Fruit fly (Drosophila melanogaster) whole organism, embryonic: Measurements from ENCODE around the gene tbrd-1.

Experiments used
- Adf1 ChIP-seq: fragments of 200-800 bp; sonication (Bioruptor generic); IDR thresholded peaks from 2 replicates; pipeline ENCODE4 v1.3.6; 2022; ENCODE audit warnings: missing biosample characterization, missing genetic modification characterization
- B-H2 ChIP-seq: fragments of 200-800 bp; sonication (Bioruptor generic); optimal IDR thresholded peaks from 2 replicates; lab custom pipeline; 2018; ENCODE audit warnings: missing biosample characterization, mild to moderate bottlenecking, missing genetic modification characterization
- CG1024 ChIP-seq: fragments of 200-800 bp; sonication (Bioruptor generic); IDR thresholded peaks from 2 replicates; pipeline ENCODE4 v1.3.6; 2022; ENCODE audit warnings: missing biosample characterization, missing genetic modification characterization
- CG12104 ChIP-seq: fragments of 200-800 bp; sonication (Bioruptor generic); optimal IDR thresholded peaks from 3 replicates; lab custom pipeline; 2016; ENCODE audit warnings: missing biosample characterization, missing genetic modification characterization
- CG1233 ChIP-seq: fragments of 200-800 bp; sonication (Bioruptor generic); optimal IDR thresholded peaks from 4 replicates; lab custom pipeline; 2018; ENCODE audit warnings: missing biosample characterization, mild to moderate bottlenecking, missing genetic modification characterization
- CG12391 ChIP-seq: fragments of 200-800 bp; sonication (Bioruptor generic); optimal IDR thresholded peaks from 3 replicates; lab custom pipeline; 2018; ENCODE audit warnings: missing biosample characterization, mild to moderate bottlenecking, missing genetic modification characterization, moderate library complexity
- CG13894 ChIP-seq: fragments of 200-800 bp; sonication (Bioruptor generic); optimal IDR thresholded peaks from 3 replicates; lab custom pipeline; 2018; ENCODE audit warnings: missing biosample characterization, mild to moderate bottlenecking, missing genetic modification characterization, moderate library complexity
- CG16863 ChIP-seq: fragments of 200-800 bp; sonication (Bioruptor generic); optimal IDR thresholded peaks from 3 replicates; lab custom pipeline; 2016; ENCODE audit warnings: missing biosample characterization, missing genetic modification characterization
- CG18011 ChIP-seq: fragments of 200-800 bp; sonication (Bioruptor generic); optimal IDR thresholded peaks from 2 replicates; lab custom pipeline; 2017; ENCODE audit warnings: missing biosample characterization, missing genetic modification characterization, mild to moderate bottlenecking, moderate library complexity, missing genotype
- CG2116 ChIP-seq: fragments of 200-800 bp; sonication (Bioruptor generic); optimal IDR thresholded peaks from 3 replicates; lab custom pipeline; 2018; ENCODE audit warnings: missing biosample characterization, mild to moderate bottlenecking, missing genetic modification characterization
- CG34224 ChIP-seq: fragments of 200-800 bp; sonication (Bioruptor generic); IDR thresholded peaks from 3 replicates; pipeline ENCODE4 v1.3.6; 2022; ENCODE audit warnings: missing biosample characterization, missing genetic modification characterization; ENCODE audit not compliant: partially characterized antibody
- CG4820 ChIP-seq: fragments of 200-800 bp; sonication (Bioruptor generic); optimal IDR thresholded peaks from 3 replicates; lab custom pipeline; 2016; ENCODE audit warnings: missing biosample characterization, missing genetic modification characterization
- CG5245 ChIP-seq: fragments of 200-800 bp; sonication (Bioruptor generic); optimal IDR thresholded peaks from 3 replicates; lab custom pipeline; 2016; ENCODE audit warnings: missing biosample characterization, missing genetic modification characterization
- CG8765 ChIP-seq: fragments of 200-800 bp; sonication (Bioruptor generic); IDR thresholded peaks from 2 replicates; pipeline ENCODE4 v1.3.6; 2022; ENCODE audit warnings: missing biosample characterization, missing genetic modification characterization
- CG9609 ChIP-seq: fragments of 200-800 bp; sonication (Bioruptor generic); optimal IDR thresholded peaks from 3 replicates; lab custom pipeline; 2016; ENCODE audit warnings: missing biosample characterization, missing genetic modification characterization
- CG9817 ChIP-seq: fragments of 200-800 bp; sonication (Bioruptor generic); optimal IDR thresholded peaks from 2 replicates; lab custom pipeline; 2018; ENCODE audit warnings: missing biosample characterization, mild to moderate bottlenecking, missing genetic modification characterization, moderate library complexity
- CG9932 ChIP-seq: fragments of 200-800 bp; sonication (Bioruptor generic); IDR thresholded peaks from 2 replicates; pipeline ENCODE4 v1.3.6; 2022; ENCODE audit warnings: missing biosample characterization, missing genetic modification characterization
- CkIIα-i1 ChIP-seq: fragments of 200-800 bp; sonication (Bioruptor generic); IDR thresholded peaks from 2 replicates; pipeline ENCODE4 v1.3.6; 2022; ENCODE audit warnings: missing biosample characterization, missing genetic modification characterization
- ERR ChIP-seq: fragments of 200-800 bp; sonication (Bioruptor generic); optimal IDR thresholded peaks from 2 replicates; lab custom pipeline; 2016; ENCODE audit warnings: missing biosample characterization, missing genetic modification characterization
- Fer3 ChIP-seq: fragments of 200-800 bp; sonication (Bioruptor generic); optimal IDR thresholded peaks from 2 replicates; lab custom pipeline; 2018; ENCODE audit warnings: missing biosample characterization, mild to moderate bottlenecking, missing genetic modification characterization, moderate library complexity
- H2.0 ChIP-seq: fragments of 200-800 bp; sonication (Bioruptor generic); IDR thresholded peaks from 2 replicates; pipeline ENCODE4 v1.3.6; 2022; ENCODE audit warnings: missing biosample characterization, missing genetic modification characterization
- Hmx ChIP-seq: fragments of 200-800 bp; sonication (Bioruptor generic); optimal IDR thresholded peaks from 2 replicates; lab custom pipeline; 2016; ENCODE audit warnings: missing biosample characterization, missing genetic modification characterization
- Hsf ChIP-seq: fragments of 200-800 bp; sonication (Bioruptor generic); optimal IDR thresholded peaks from 3 replicates; lab custom pipeline; 2016; ENCODE audit warnings: missing biosample characterization, missing genetic modification characterization
- Jarid2 ChIP-seq: fragments of 200-800 bp; sonication (Bioruptor generic); optimal IDR thresholded peaks from 3 replicates; lab custom pipeline; 2017; ENCODE audit warnings: mild to moderate bottlenecking, missing biosample characterization, missing genetic modification reagents, missing genetic modification characterization
- Lim3 ChIP-seq: fragments of 200-800 bp; sonication (Bioruptor generic); IDR thresholded peaks from 2 replicates; pipeline ENCODE4 v1.3.6; 2022; ENCODE audit warnings: missing biosample characterization, missing genetic modification characterization
- MBD-R2 ChIP-seq: fragments of 200-800 bp; sonication (Bioruptor generic); IDR thresholded peaks from 2 replicates; pipeline ENCODE4 v1.3.6; 2022; ENCODE audit warnings: missing biosample characterization, missing genetic modification characterization
- Myb ChIP-seq: fragments of 200-800 bp; sonication (Bioruptor generic); optimal IDR thresholded peaks from 2 replicates; lab custom pipeline; 2016; ENCODE audit warnings: missing biosample characterization, missing genetic modification characterization
- Neu2 ChIP-seq: fragments of 200-800 bp; sonication (Bioruptor generic); optimal IDR thresholded peaks from 3 replicates; lab custom pipeline; 2016; ENCODE audit warnings: missing biosample characterization, missing genetic modification characterization, borderline replicate concordance
- Oaz ChIP-seq: fragments of 200-800 bp; sonication (Bioruptor generic); IDR thresholded peaks from 2 replicates; pipeline ENCODE4 v1.3.6; 2022; ENCODE audit warnings: missing biosample characterization, missing genetic modification characterization
- Poxn ChIP-seq: fragments of 200-800 bp; sonication (Bioruptor generic); IDR thresholded peaks from 2 replicates; pipeline ENCODE4 v1.3.6; 2022; ENCODE audit warnings: missing biosample characterization, missing genetic modification characterization
- Side ChIP-seq: fragments of 200-800 bp; sonication (Bioruptor generic); optimal IDR thresholded peaks from 2 replicates; lab custom pipeline; 2016; ENCODE audit warnings: missing biosample characterization, missing genetic modification characterization
- Sry-δ ChIP-seq: fragments of 200-800 bp; sonication (Bioruptor generic); optimal IDR thresholded peaks from 2 replicates; lab custom pipeline; 2016; ENCODE audit warnings: missing biosample characterization, missing genetic modification characterization
- az2 ChIP-seq: fragments of 200-800 bp; sonication (Bioruptor generic); optimal IDR thresholded peaks from 3 replicates; lab custom pipeline; 2016; ENCODE audit warnings: missing biosample characterization, missing genetic modification characterization
- bbx ChIP-seq: fragments of 200-800 bp; sonication (Bioruptor generic); IDR thresholded peaks from 2 replicates; pipeline ENCODE4 v1.3.6; 2022; ENCODE audit warnings: missing biosample characterization, missing genetic modification characterization; ENCODE audit not compliant: partially characterized antibody
- ci ChIP-seq: fragments of 200-800 bp; sonication (Bioruptor generic); IDR thresholded peaks from 3 replicates; pipeline ENCODE4 v1.3.6; 2022; ENCODE audit warnings: missing biosample characterization, missing genetic modification characterization
- dm ChIP-seq: fragments of 200-800 bp; sonication (Bioruptor generic); optimal IDR thresholded peaks from 3 replicates; lab custom pipeline; 2016; ENCODE audit warnings: missing biosample characterization, missing genetic modification characterization
- ems ChIP-seq: fragments of 200-800 bp; sonication (Bioruptor generic); optimal IDR thresholded peaks from 3 replicates; lab custom pipeline; 2016; ENCODE audit warnings: missing biosample characterization, missing genetic modification characterization
- fd96Cb ChIP-seq: fragments of 200-800 bp; sonication (Bioruptor generic); optimal IDR thresholded peaks from 2 replicates; lab custom pipeline; 2018; ENCODE audit warnings: missing biosample characterization, mild to moderate bottlenecking, missing genetic modification characterization, moderate library complexity
- fu2 ChIP-seq: fragments of 200-800 bp; sonication (Bioruptor generic); optimal IDR thresholded peaks from 2 replicates; lab custom pipeline; 2016; ENCODE audit warnings: missing biosample characterization, missing genetic modification characterization
- hkb ChIP-seq, 2 experiments: fragments of 200-800 bp in 1 of 2; fragments of >200 bp in 1 of 2; sonication (Bioruptor generic) in 1 of 2; IDR thresholded peaks in 1 of 2; optimal IDR thresholded peaks in 1 of 2; 2 replicates each; pipeline versions ENCODE4 v1.3.6 to Lab custom; 2017 to 2022; ENCODE audit warnings: missing biosample characterization in 1 of 2, missing genetic modification characterization in 1 of 2
- jing ChIP-seq: fragments of 200-800 bp; sonication (Bioruptor generic); optimal IDR thresholded peaks from 2 replicates; lab custom pipeline; 2018; ENCODE audit warnings: missing biosample characterization, mild to moderate bottlenecking, missing genetic modification characterization
- kni ChIP-seq: fragments of 200-800 bp; sonication (Bioruptor generic); optimal IDR thresholded peaks from 3 replicates; lab custom pipeline; 2017; ENCODE audit warnings: mild to moderate bottlenecking, missing biosample characterization, missing genetic modification reagents, missing genetic modification characterization
- lab ChIP-seq: fragments of 200-800 bp; sonication (Bioruptor generic); optimal IDR thresholded peaks from 3 replicates; lab custom pipeline; 2017; ENCODE audit warnings: missing biosample characterization, missing genetic modification characterization, mild to moderate bottlenecking, moderate library complexity, missing genetic modification reagents
- nom ChIP-seq: fragments of 200-800 bp; sonication (Bioruptor generic); optimal IDR thresholded peaks from 2 replicates; lab custom pipeline; 2017; ENCODE audit warnings: missing biosample characterization, missing genetic modification characterization, mild to moderate bottlenecking, moderate library complexity, missing genetic modification reagents
- salm ChIP-seq: fragments of 200-800 bp; sonication (Bioruptor generic); optimal IDR thresholded peaks from 2 replicates; lab custom pipeline; 2018; ENCODE audit warnings: missing biosample characterization, mild to moderate bottlenecking, missing genetic modification characterization
- so ChIP-seq: fragments of 200-800 bp; sonication (Bioruptor generic); IDR thresholded peaks from 3 replicates; pipeline ENCODE4 v1.3.6; 2022; ENCODE audit warnings: missing biosample characterization, missing genetic modification characterization
- sug ChIP-seq: fragments of 200-800 bp; optimal IDR thresholded peaks from 2 replicates; lab custom pipeline; 2019; ENCODE audit warnings: missing biosample characterization, mild to moderate bottlenecking, missing genetic modification characterization, moderate library complexity
- tgo ChIP-seq: fragments of 200-800 bp; sonication (Bioruptor generic); IDR thresholded peaks from 3 replicates; pipeline ENCODE4 v1.3.6; 2022; ENCODE audit warnings: missing biosample characterization, missing genetic modification characterization
- tin ChIP-seq: fragments of 200-800 bp; sonication (Bioruptor generic); optimal IDR thresholded peaks from 3 replicates; lab custom pipeline; 2016; ENCODE audit warnings: missing biosample characterization, missing genetic modification characterization
- wor ChIP-seq: fragments of 200-800 bp; sonication (Bioruptor generic); IDR thresholded peaks from 2 replicates; pipeline ENCODE4 v1.3.6; 2022; ENCODE audit warnings: missing biosample characterization, missing genetic modification characterization
- zf30C ChIP-seq: fragments of 200-800 bp; sonication (Bioruptor generic); optimal IDR thresholded peaks from 3 replicates; lab custom pipeline; 2018; ENCODE audit warnings: missing biosample characterization, mild to moderate bottlenecking, missing genetic modification characterization
- zfh2 ChIP-seq: fragments of 200-800 bp; sonication (Bioruptor generic); optimal IDR thresholded peaks from 2 replicates; lab custom pipeline; 2016; ENCODE audit warnings: missing biosample characterization, missing genetic modification characterization

tbrd-1 gene

dm6 chr3R:23890886-23891285, 2.5 kb downstream of the tbrd-1 start, which contains the start of gene TfIIA-S (continued):
- peak; percentile 60 for TF ChIP-seq Jarid2 (GFP tag; lab: Kevin White, UChicago)
- TF ChIP-seq CG4820 (GFP tag; lab: Kevin White, UChicago) = peak; percentile 54
- TF ChIP-seq ERR = peak; percentile 86
- TF ChIP-seq Side (GFP tag; lab: Kevin White, UChicago) = peak; percentile 80
- peak; percentile 71 for TF ChIP-seq CG5245
- no peak for TF ChIP-seq CG9932 (GFP tag; lab: Robert Waterston, UW)
- TF ChIP-seq fd96Cb (tag; lab: Kevin White, UChicago) = peak; percentile 22
- TF ChIP-seq fu2 (GFP tag; lab: Kevin White, UChicago) = peak; percentile 85
- TF ChIP-seq Neu2 (GFP tag; lab: Kevin White, UChicago) = no peak
- TF ChIP-seq kni (GFP tag; lab: Kevin White, UChicago) = peak; percentile 58
- peak; percentile 77 for TF ChIP-seq Sry-δ (GFP tag; lab: Kevin White, UChicago)
- TF ChIP-seq CG9817 (tag; lab: Kevin White, UChicago) = peak; percentile 76
- no peak for TF ChIP-seq salm (tag; lab: Kevin White, UChicago)
- peak; percentile 93 for TF ChIP-seq B-H2 (GFP tag; lab: Kevin White, UChicago)
- TF ChIP-seq zf30C = no peak
- no peak for TF ChIP-seq MBD-R2 (GFP tag; lab: Robert Waterston, UW)
- peak; percentile 56 for TF ChIP-seq dm (GFP tag; lab: Kevin White, UChicago)
- TF ChIP-seq az2 = peak; percentile 65
- TF ChIP-seq Myb = peak; percentile 100
- TF ChIP-seq ems (GFP tag; lab: Kevin White, UChicago) = peak; percentile 78
- no peak for TF ChIP-seq ci (GFP tag; lab: Robert Waterston, UW)
- no peak for TF ChIP-seq Poxn (GFP tag; lab: Robert Waterston, UW)
- no peak for TF ChIP-seq bbx (GFP tag; lab: Robert Waterston, UW)
- no peak for TF ChIP-seq Hmx (GFP tag; lab: Kevin White, UChicago)
- TF ChIP-seq sug (tag; lab: Kevin White, UChicago) = peak; percentile 78
- peak; percentile 91 for TF ChIP-seq lab (GFP tag; lab: Kevin White, UChicago)
- no peak for TF ChIP-seq Oaz (GFP tag; lab: Robert Waterston, UW)
- peak; percentile 72 for TF ChIP-seq CG12391 (tag; lab: Kevin White, UChicago)
- no peak for TF ChIP-seq CG1024 (GFP tag; lab: Robert Waterston, UW)
- no peak for TF ChIP-seq CkIIα-i1 (GFP tag; lab: Robert Waterston, UW)
- TF ChIP-seq H2.0 (GFP tag; lab: Robert Waterston, UW) = no peak
- peak; percentile 86 for TF ChIP-seq CG9609 (GFP tag; lab: Kevin White, UChicago)
- TF ChIP-seq wor = no peak
- TF ChIP-seq zfh2 (GFP tag; lab: Kevin White, UChicago) = peak; percentile 92
- TF ChIP-seq CG1233 (GFP tag; lab: Kevin White, UChicago) = peak; percentile 55
- no peak for TF ChIP-seq CG8765
- TF ChIP-seq tin (GFP tag; lab: Kevin White, UChicago) = peak; percentile 81
- TF ChIP-seq so (GFP tag; lab: Robert Waterston, UW) = no peak
- TF ChIP-seq tgo (GFP tag; lab: Robert Waterston, UW) = no peak
- peak; percentile 63 for TF ChIP-seq CG16863 (GFP tag; lab: Kevin White, UChicago)
- peak; percentile 70 for TF ChIP-seq Fer3 (tag; lab: Kevin White, UChicago)
- peak; percentile 78 for TF ChIP-seq Hsf (GFP tag; lab: Kevin White, UChicago)
- TF ChIP-seq CG2116 = peak; percentile 67
- TF ChIP-seq Adf1 (GFP tag; lab: Robert Waterston, UW) = no peak
- TF ChIP-seq CG13894 (tag; lab: Kevin White, UChicago) = no peak
- TF ChIP-seq CG18011 (GFP tag; lab: Kevin White, UChicago) = peak; percentile 37
- TF ChIP-seq Lim3 (GFP tag; lab: Robert Waterston, UW) = no peak
- TF ChIP-seq CG12104 (GFP tag; lab: Kevin White, UChicago) = no peak
- TF ChIP-seq hkb (optimal IDR thresholded peaks at IDR 0.05; lab: Kevin White, UChicago) = peak; percentile 55
- TF ChIP-seq hkb (GFP tag; IDR thresholded peaks at IDR 0.05; lab: Robert Waterston, UW) = no peak
- no peak for TF ChIP-seq CG34224 (GFP tag; lab: Robert Waterston, UW)
- TF ChIP-seq nom (GFP tag; lab: Kevin White, UChicago) = peak; percentile 35
- no peak for TF ChIP-seq jing (GFP tag; lab: Kevin White, UChicago)
